Fruit fly (Drosophila melanogaster) whole organism, prepupa: ENCODE data around the gene Tbcd.

Experiments
- CG3919 ChIP-seq: fragments of 200-800 bp; sonication (Bioruptor generic); optimal IDR thresholded peaks from 3 replicates; lab custom pipeline; 2016; ENCODE audit warnings: missing biosample characterization, missing genetic modification characterization
- Ets21C ChIP-seq: fragments of 200-800 bp; sonication (Bioruptor generic); optimal IDR thresholded peaks from 3 replicates; lab custom pipeline; 2016; ENCODE audit warnings: missing biosample characterization, missing genetic modification characterization
- Smox ChIP-seq: fragments of 200-800 bp; sonication (Bioruptor generic); optimal IDR thresholded peaks from 3 replicates; lab custom pipeline; 2016; ENCODE audit warnings: missing biosample characterization, missing genetic modification characterization
- Sox102F ChIP-seq: fragments of 200-800 bp; sonication (Bioruptor generic); optimal IDR thresholded peaks from 2 replicates; lab custom pipeline; 2016; ENCODE audit warnings: missing biosample characterization, mild to moderate bottlenecking, missing genetic modification characterization
- achi ChIP-seq: fragments of 200-800 bp; sonication (Bioruptor generic); optimal IDR thresholded peaks from 3 replicates; lab custom pipeline; 2016; ENCODE audit warnings: missing biosample characterization, missing genetic modification characterization
- vri ChIP-seq: fragments of 200-800 bp; sonication (Bioruptor generic); optimal IDR thresholded peaks from 3 replicates; lab custom pipeline; 2016; ENCODE audit warnings: missing biosample characterization, mild to moderate bottlenecking, missing genetic modification characterization

dm6 chr2L:2180665-2181064 lies 33.3 kb downstream of the Tbcd start:
- TF ChIP-seq vri, result no peak
- TF ChIP-seq achi (GFP tag; lab: Kevin White, UChicago), result no peak
- TF ChIP-seq Ets21C, result no peak
- TF ChIP-seq CG3919, result no peak
- no peak for TF ChIP-seq Sox102F
- no peak for TF ChIP-seq Smox (GFP tag; lab: Kevin White, UChicago)
